Worm (Caenorhabditis elegans): ENCODE measurements around the gene ZK512.8.

DNA sequence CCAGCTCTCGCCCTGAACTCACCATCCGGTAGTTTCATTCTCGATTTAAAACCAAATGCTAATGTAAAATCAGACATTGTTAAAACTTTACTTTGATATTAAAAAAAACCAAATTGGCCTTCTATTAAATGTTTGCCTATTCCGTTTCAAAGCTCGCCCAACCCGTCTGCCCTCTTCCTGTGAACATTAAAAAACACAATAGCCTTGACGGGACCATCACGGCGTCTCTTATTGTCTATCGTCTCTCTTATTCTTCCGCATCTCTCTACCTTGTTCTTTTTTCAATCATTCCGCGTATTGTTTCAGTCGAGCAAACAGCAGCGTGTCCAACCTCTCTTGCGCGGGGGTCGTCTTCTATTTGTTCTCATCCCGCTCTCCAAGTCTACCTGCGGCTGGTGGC is 31.2 kb upstream of the ZK512.8 start, which contains the start of gene ZK512.1:
- TF ChIP-seq nhr-11 (tag; optimal IDR thresholded peaks at IDR 0.05), result no peak
- no peak for TF ChIP-seq snpc-4 (tag; optimal IDR thresholded peaks at IDR 0.05)
- TF ChIP-seq dmd-4 (tag; optimal IDR thresholded peaks at IDR 0.05), result no peak
- TF ChIP-seq nhr-6 (tag; optimal IDR thresholded peaks at IDR 0.05), result no peak
- no peak for TF ChIP-seq unc-62 (GFP tag; optimal IDR thresholded peaks at IDR 0.05)
- TF ChIP-seq unc-39 (tag; optimal IDR thresholded peaks at IDR 0.05), result no peak
- no peak for TF ChIP-seq ZK546.5 (tag; optimal IDR thresholded peaks at IDR 0.05)
- TF ChIP-seq nhr-25 (tag; optimal IDR thresholded peaks at IDR 0.05), result no peak
- TF ChIP-seq zag-1 (tag; optimal IDR thresholded peaks at IDR 0.05), result no peak
